Fruit fly (Drosophila melanogaster) whole organism, pupa: ENCODE measurements around the gene Osi12.

Experiments
- CG10348 ChIP-seq: fragments of 200-800 bp; sonication (Bioruptor generic); IDR thresholded peaks from 2 replicates; pipeline ENCODE4 v1.3.6; 2022; ENCODE audit warnings: missing biosample characterization, missing genetic modification characterization
- CG12605 ChIP-seq: fragments of 200-800 bp; sonication (Bioruptor generic); IDR thresholded peaks from 2 replicates; pipeline ENCODE4 v1.3.6; 2022; ENCODE audit warnings: missing biosample characterization, missing genetic modification characterization
- CG13204 ChIP-seq: fragments of 200-800 bp; sonication (Bioruptor generic); optimal IDR thresholded peaks from 2 replicates; lab custom pipeline; 2018; ENCODE audit warnings: missing biosample characterization, mild to moderate bottlenecking, missing genetic modification characterization, moderate library complexity
- CG14655 ChIP-seq: fragments of 200-800 bp; sonication (Bioruptor generic); optimal IDR thresholded peaks from 3 replicates; lab custom pipeline; 2017; ENCODE audit warnings: mild to moderate bottlenecking, missing biosample characterization, missing genetic modification reagents, missing genetic modification characterization
- CG15710 ChIP-seq: fragments of 200-800 bp; sonication (Bioruptor generic); optimal IDR thresholded peaks from 2 replicates; lab custom pipeline; 2018; ENCODE audit warnings: missing biosample characterization, mild to moderate bottlenecking, missing genetic modification characterization, moderate library complexity
- CG17806 ChIP-seq: fragments of 200-800 bp; sonication (Bioruptor generic); optimal IDR thresholded peaks from 2 replicates; lab custom pipeline; 2018; ENCODE audit warnings: missing biosample characterization, mild to moderate bottlenecking, missing genetic modification characterization, moderate library complexity
- CG32121 ChIP-seq: fragments of 200-800 bp; sonication (Bioruptor generic); IDR thresholded peaks from 2 replicates; pipeline ENCODE4 v1.3.6; 2022; ENCODE audit warnings: missing biosample characterization, missing genetic modification characterization
- CG34367 ChIP-seq: fragments of 200-800 bp; sonication (Bioruptor generic); optimal IDR thresholded peaks from 2 replicates; lab custom pipeline; 2018; ENCODE audit warnings: missing biosample characterization, mild to moderate bottlenecking, missing genetic modification characterization
- CG4496 ChIP-seq: fragments of 200-800 bp; sonication (Bioruptor generic); IDR thresholded peaks from 3 replicates; pipeline ENCODE4 v1.3.6; 2022; ENCODE audit warnings: missing biosample characterization, missing genetic modification characterization
- CG8159 ChIP-seq: fragments of 200-800 bp; sonication (Bioruptor generic); optimal IDR thresholded peaks from 3 replicates; lab custom pipeline; 2018; ENCODE audit warnings: missing biosample characterization, mild to moderate bottlenecking, missing genetic modification characterization, moderate library complexity
- CG8301 ChIP-seq: fragments of 200-800 bp; sonication (Bioruptor generic); optimal IDR thresholded peaks from 2 replicates; lab custom pipeline; 2018; ENCODE audit warnings: missing biosample characterization, mild to moderate bottlenecking, missing genetic modification characterization
- CG9948 ChIP-seq: fragments of 200-800 bp; sonication (Bioruptor generic); optimal IDR thresholded peaks from 2 replicates; lab custom pipeline; 2018; ENCODE audit warnings: missing biosample characterization, mild to moderate bottlenecking, missing genetic modification characterization, moderate library complexity
- D1 ChIP-seq: fragments of 200-800 bp; sonication (Bioruptor generic); optimal IDR thresholded peaks from 2 replicates; lab custom pipeline; 2018; ENCODE audit warnings: missing biosample characterization, mild to moderate bottlenecking, missing genetic modification characterization, moderate library complexity
- EcR ChIP-seq: fragments of 200-800 bp; sonication (Bioruptor generic); optimal IDR thresholded peaks from 3 replicates; lab custom pipeline; 2019; ENCODE audit warnings: missing biosample characterization, missing genetic modification characterization, mild to moderate bottlenecking, moderate library complexity, missing genetic modification reagents
- Ets98B ChIP-seq: fragments of 200-800 bp; sonication (Bioruptor generic); IDR thresholded peaks from 2 replicates; pipeline ENCODE4 v1.3.6; 2022; ENCODE audit warnings: missing biosample characterization, missing genetic modification characterization
- Pif1A ChIP-seq: fragments of 200-800 bp; sonication (Bioruptor generic); optimal IDR thresholded peaks from 3 replicates; lab custom pipeline; 2016; ENCODE audit warnings: missing biosample characterization, missing genetic modification characterization
- Pif1B ChIP-seq: fragments of 200-800 bp; sonication (Bioruptor generic); optimal IDR thresholded peaks from 3 replicates; lab custom pipeline; 2016; ENCODE audit warnings: missing biosample characterization, missing genetic modification characterization
- Snoo ChIP-seq: fragments of 200-800 bp; sonication (Bioruptor generic); optimal IDR thresholded peaks from 3 replicates; lab custom pipeline; 2017; ENCODE audit warnings: missing biosample characterization, mild to moderate bottlenecking, missing genetic modification characterization, inconsistent platforms
- fd96Ca ChIP-seq: fragments of 200-800 bp; sonication (Bioruptor generic); IDR thresholded peaks from 3 replicates; pipeline ENCODE4 v1.3.6; 2022; ENCODE audit warnings: missing biosample characterization, missing genetic modification characterization
- gl ChIP-seq: fragments of 200-800 bp; sonication (Bioruptor generic); optimal IDR thresholded peaks from 2 replicates; lab custom pipeline; 2018; ENCODE audit warnings: missing biosample characterization, mild to moderate bottlenecking, missing genetic modification characterization
- rn ChIP-seq: fragments of 200-800 bp; sonication (Bioruptor generic); IDR thresholded peaks from 2 replicates; pipeline ENCODE4 v1.3.6; 2022; ENCODE audit warnings: missing biosample characterization, missing genetic modification characterization

Osi12 gene

DNA sequence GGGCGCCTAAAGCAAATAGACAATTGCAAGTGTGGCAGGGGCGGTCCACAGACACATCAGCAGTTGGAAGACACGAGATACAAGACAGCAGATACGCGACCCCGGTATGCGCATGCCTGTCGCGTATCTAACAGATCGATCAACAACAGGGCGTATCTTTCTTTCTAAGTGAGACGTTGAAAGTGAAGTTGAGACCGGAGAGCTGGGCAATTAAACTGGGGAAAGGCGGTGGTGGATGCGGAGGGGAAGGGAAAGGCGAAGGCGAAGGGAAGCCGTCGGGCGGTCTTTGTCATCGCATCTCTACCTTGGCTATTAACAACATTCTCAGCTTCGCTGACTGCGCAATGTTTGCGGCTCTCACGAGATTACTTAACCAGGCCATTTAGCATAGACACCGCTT, 15.7 kb downstream of the Osi12 start:
- TF ChIP-seq CG14655 (no peak), Pif1A (GFP tag; lab: Kevin White, UChicago) (no peak), gl (no peak), CG8301 (no peak), D1 (tag; lab: Kevin White, UChicago) (no peak), CG12605 (GFP tag; lab: Robert Waterston, UW) (no peak)

DNA sequence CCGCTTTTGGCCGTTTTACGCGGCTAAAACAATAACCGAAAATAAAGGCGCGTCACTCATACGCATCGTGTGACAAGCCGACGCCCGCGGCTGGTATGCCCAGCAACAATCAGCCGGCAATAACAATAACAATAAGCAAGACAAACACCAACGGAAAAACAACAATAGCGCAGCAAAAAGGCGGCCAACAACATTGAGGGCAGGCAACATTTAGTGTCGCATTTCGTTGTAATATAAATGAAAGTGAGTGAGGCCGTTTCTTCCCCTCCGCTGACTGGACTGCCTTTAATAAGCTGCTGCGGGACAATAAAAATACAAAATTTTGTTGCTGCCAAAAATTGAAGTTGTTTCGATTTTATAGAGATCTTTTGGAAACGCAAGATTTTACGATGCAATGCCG, 18.8 kb downstream of the Osi12 start:
- TF ChIP-seq CG8301 (no peak), CG13204 (GFP tag; lab: Kevin White, UChicago) (no peak), CG10348 (GFP tag; lab: Robert Waterston, UW) (no peak), gl (no peak), CG17806 (tag; lab: Kevin White, UChicago) (no peak), Pif1A (GFP tag; lab: Kevin White, UChicago) (no peak), CG9948 (no peak), fd96Ca (GFP tag; lab: Robert Waterston, UW) (no peak), Pif1B (no peak)

DNA sequence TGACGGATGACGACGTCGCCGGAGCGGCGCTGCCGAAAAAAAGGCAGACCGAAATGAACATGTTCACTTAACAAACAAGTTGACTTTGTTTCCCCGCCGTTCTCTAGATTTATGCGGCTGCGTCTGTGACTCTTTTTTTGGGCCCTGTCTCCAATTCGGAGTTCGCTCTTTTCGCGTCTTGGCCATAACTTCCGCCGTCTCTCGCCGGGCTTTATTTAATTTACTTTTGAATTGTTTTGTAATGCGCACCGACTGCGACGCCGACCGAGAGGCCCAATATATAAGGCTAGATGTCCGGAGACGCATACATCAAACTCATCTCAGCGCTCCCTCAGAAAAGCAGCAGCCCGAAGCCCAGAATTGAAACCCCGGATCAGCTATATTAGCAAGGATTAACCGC, 20.5 kb downstream of the Osi12 start, which contains the start of gene Osi14:
Osi14 (plus strand) TSS at position 301 of the 400 bp plus-strand sequence.
- TF ChIP-seq CG32121: no peak
- TF ChIP-seq rn (GFP tag; lab: Robert Waterston, UW): no peak
- TF ChIP-seq CG10348 (GFP tag; lab: Robert Waterston, UW): no peak
- no peak for TF ChIP-seq CG34367 (tag; lab: Kevin White, UChicago)
- no peak for TF ChIP-seq CG12605 (GFP tag; lab: Robert Waterston, UW)
- TF ChIP-seq EcR (GFP tag; lab: Kevin White, UChicago): no peak
- no peak for TF ChIP-seq CG17806 (tag; lab: Kevin White, UChicago)
- no peak for TF ChIP-seq Snoo (tag; lab: Kevin White, UChicago)
- TF ChIP-seq CG13204 (GFP tag; lab: Kevin White, UChicago): no peak
- TF ChIP-seq gl: no peak
- TF ChIP-seq CG4496 (GFP tag; lab: Robert Waterston, UW): no peak
- no peak for TF ChIP-seq CG9948
- no peak for TF ChIP-seq Pif1B
- TF ChIP-seq D1 (tag; lab: Kevin White, UChicago): no peak
- TF ChIP-seq fd96Ca (GFP tag; lab: Robert Waterston, UW): no peak
- TF ChIP-seq CG15710 (tag; lab: Kevin White, UChicago): no peak
- TF ChIP-seq CG8159 (tag; lab: Kevin White, UChicago): no peak
- no peak for TF ChIP-seq CG14655
- TF ChIP-seq, all 21 proteins: peak for 0

DNA sequence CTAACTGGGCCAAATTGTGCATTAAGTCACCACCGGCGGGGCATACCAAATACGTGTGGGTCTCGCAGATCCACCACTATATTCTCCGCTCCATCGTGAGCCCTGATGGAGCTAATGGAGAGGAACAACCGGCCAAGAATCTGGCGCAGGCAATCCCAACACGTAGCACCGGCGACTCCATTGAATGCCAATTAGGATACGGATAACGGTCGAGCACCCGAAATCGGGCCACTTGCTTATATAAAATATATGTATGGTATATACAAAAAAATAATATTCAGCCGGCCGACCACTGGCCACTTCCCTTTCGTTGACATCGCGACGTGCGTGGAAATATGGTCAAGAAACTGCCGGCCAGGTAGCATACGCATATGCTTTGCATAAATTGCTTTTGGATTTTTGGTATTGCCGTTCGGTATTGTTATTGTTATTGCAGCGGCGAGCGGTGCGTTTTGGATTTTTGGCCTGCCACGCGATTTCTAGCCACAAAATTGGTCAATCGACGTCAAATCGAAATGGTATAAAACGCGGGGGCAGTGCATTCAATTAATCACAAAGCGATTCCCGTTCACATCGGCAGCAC, 23.0 kb downstream of the Osi12 start, which contains the start of gene Osi15:
Osi15 (plus strand) TSS at position 548 of the 583 bp plus-strand sequence.
- TF ChIP-seq CG10348 (GFP tag; lab: Robert Waterston, UW) (no peak), CG34367 (tag; lab: Kevin White, UChicago) (no peak), D1 (tag; lab: Kevin White, UChicago) (no peak), fd96Ca (GFP tag; lab: Robert Waterston, UW) (no peak), CG8301 (no peak), CG4496 (GFP tag; lab: Robert Waterston, UW) (no peak), CG12605 (GFP tag; lab: Robert Waterston, UW) (no peak), CG8159 (tag; lab: Kevin White, UChicago) (no peak), CG14655 (no peak), Snoo (tag; lab: Kevin White, UChicago) (no peak), CG17806 (tag; lab: Kevin White, UChicago) (no peak), CG32121 (no peak), Ets98B (GFP tag; lab: Robert Waterston, UW) (no peak), CG9948 (no peak), gl (no peak), CG13204 (GFP tag; lab: Kevin White, UChicago) (no peak)
- TF ChIP-seq, all 21 proteins: peak for 0

DNA sequence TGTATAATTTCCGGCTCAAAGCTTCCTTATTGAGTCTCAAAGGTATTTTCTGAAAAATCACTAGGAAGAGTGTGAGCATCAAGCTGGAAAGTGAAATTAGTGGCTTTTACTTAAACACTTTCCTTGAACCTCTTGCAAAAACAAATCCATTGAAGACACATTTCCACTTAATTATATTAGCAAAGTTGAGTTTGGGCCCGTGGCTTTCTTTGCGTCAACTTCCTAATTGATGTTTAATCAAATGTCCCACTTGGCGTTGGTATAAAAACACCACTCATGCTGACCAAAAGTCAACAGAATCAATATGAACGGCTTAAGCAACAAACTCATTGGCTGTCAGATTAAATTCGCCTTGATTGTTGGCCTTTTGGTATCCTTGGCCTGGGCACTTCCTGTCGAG, 25.4 kb downstream of the Osi12 start, which contains the start of gene CG46396:
CG46396 (plus strand) TSS at position 301 of the 400 bp plus-strand sequence.
- TF ChIP-seq gl (no peak), CG8159 (tag; lab: Kevin White, UChicago) (no peak), D1 (tag; lab: Kevin White, UChicago) (no peak), CG14655 (no peak), Ets98B (GFP tag; lab: Robert Waterston, UW) (no peak), CG13204 (GFP tag; lab: Kevin White, UChicago) (no peak), CG10348 (GFP tag; lab: Robert Waterston, UW) (no peak), fd96Ca (GFP tag; lab: Robert Waterston, UW) (no peak), CG12605 (GFP tag; lab: Robert Waterston, UW) (no peak), CG17806 (tag; lab: Kevin White, UChicago) (no peak), Pif1B (no peak), Pif1A (GFP tag; lab: Kevin White, UChicago) (no peak), CG32121 (no peak), CG9948 (no peak), CG4496 (GFP tag; lab: Robert Waterston, UW) (no peak), CG8301 (no peak), Snoo (tag; lab: Kevin White, UChicago) (no peak), CG34367 (tag; lab: Kevin White, UChicago) (no peak), EcR (GFP tag; lab: Kevin White, UChicago) (no peak), CG15710 (tag; lab: Kevin White, UChicago) (no peak)

DNA sequence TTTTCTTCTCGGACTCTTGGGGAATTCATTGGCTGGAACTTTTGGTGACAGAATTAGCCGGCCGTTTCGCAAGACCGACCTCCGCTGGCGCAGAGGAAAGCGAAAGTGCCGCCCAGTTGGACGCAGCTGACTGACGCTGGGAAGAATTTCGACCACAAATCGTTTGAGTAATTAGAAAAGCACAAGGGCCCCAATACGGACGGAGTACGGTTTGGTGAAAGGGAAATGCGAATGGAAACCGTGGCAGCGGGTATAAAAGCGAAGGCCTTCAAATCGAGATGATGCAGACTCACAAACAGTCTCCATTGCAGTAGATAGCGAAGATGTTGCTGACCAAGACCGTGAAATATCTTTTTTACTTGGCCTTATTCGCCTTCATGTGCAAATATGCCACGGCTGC, 26.6 kb downstream of the Osi12 start, which contains the start of gene Osi16:
Osi16 (plus strand) TSS at position 301 of the 400 bp plus-strand sequence.
- no peak for TF ChIP-seq CG9948
- no peak for TF ChIP-seq D1 (tag; lab: Kevin White, UChicago)
- TF ChIP-seq Ets98B (GFP tag; lab: Robert Waterston, UW): no peak
- TF ChIP-seq CG14655: no peak
- no peak for TF ChIP-seq CG13204 (GFP tag; lab: Kevin White, UChicago)
- TF ChIP-seq rn (GFP tag; lab: Robert Waterston, UW): no peak
- TF ChIP-seq CG10348 (GFP tag; lab: Robert Waterston, UW): no peak
